Worm (Caenorhabditis elegans) whole organism, L3 larva: ENCODE measurements around the gene C27F2.6.

Experiments used
- ZK546.5 ChIP-seq: sonication (generic microtip); optimal IDR thresholded peaks from 2 replicates; lab custom pipeline; 2017; ENCODE audit warnings: missing biosample characterization, missing genetic modification characterization
- aly-2 ChIP-seq: fragments of 150-350 bp; optimal IDR thresholded peaks from 2 replicates; lab custom pipeline; 2014; ENCODE audit warnings: missing biosample characterization, missing genetic modification characterization
- ama-1 ChIP-seq: fragments of 150-350 bp; optimal IDR thresholded peaks from 2 replicates; lab custom pipeline; 2018
- ceh-28 ChIP-seq: fragments of 150-350 bp; optimal IDR thresholded peaks from 2 replicates; lab custom pipeline; 2014; ENCODE audit warnings: missing biosample characterization, missing genetic modification reagents, missing genetic modification characterization
- ceh-82 ChIP-seq: fragments of 150-350 bp; optimal IDR thresholded peaks from 2 replicates; lab custom pipeline; 2014; ENCODE audit warnings: missing biosample characterization, missing genetic modification characterization
- ceh-9 ChIP-seq: sonication (generic microtip); optimal IDR thresholded peaks from 2 replicates; lab custom pipeline; 2018; ENCODE audit warnings: missing biosample characterization, missing genetic modification characterization
- daf-12 ChIP-seq: fragments of 150-350 bp; optimal IDR thresholded peaks from 2 replicates; lab custom pipeline; 2014; ENCODE audit warnings: missing biosample characterization, missing genetic modification reagents, missing genetic modification characterization
- egl-27 ChIP-seq: sonication (generic microtip); optimal IDR thresholded peaks from 4 replicates; lab custom pipeline; 2017; ENCODE audit warnings: missing biosample characterization, missing genetic modification reagents, missing genetic modification characterization
- egl-5 ChIP-seq: fragments of 150-350 bp; optimal IDR thresholded peaks from 2 replicates; lab custom pipeline; 2017; ENCODE audit warnings: missing biosample characterization, missing genetic modification reagents, missing genetic modification characterization, inconsistent platforms
- elt-2 ChIP-seq: sonication (generic microtip); optimal IDR thresholded peaks from 2 replicates; lab custom pipeline; 2016; ENCODE audit warnings: missing genetic modification reagents, mild to moderate bottlenecking, missing genetic modification characterization, missing compliant biosample characterization
- eor-1 ChIP-seq, 2 experiments: fragments of 150-350 bp; optimal IDR thresholded peaks; 2 replicates each; lab custom pipeline; 2014 to 2018; ENCODE audit warnings: missing biosample characterization in 2 of 2, missing genetic modification characterization in 2 of 2
- fkh-10 ChIP-seq: sonication (generic microtip); optimal IDR thresholded peaks from 2 replicates; lab custom pipeline; 2017; ENCODE audit warnings: missing biosample characterization, missing genetic modification reagents, missing genetic modification characterization
- fkh-2 ChIP-seq: fragments of 150-350 bp; optimal IDR thresholded peaks from 2 replicates; lab custom pipeline; 2014; ENCODE audit warnings: missing biosample characterization, missing genetic modification reagents, missing genetic modification characterization
- fos-1 ChIP-seq: fragments of 150-350 bp; optimal IDR thresholded peaks from 2 replicates; lab custom pipeline; 2014; ENCODE audit warnings: missing biosample characterization, missing genetic modification characterization
- hmg-11 ChIP-seq: sonication (generic microtip); optimal IDR thresholded peaks from 2 replicates; lab custom pipeline; 2016; ENCODE audit warnings: missing genetic modification characterization, missing compliant biosample characterization
- jun-1 ChIP-seq: fragments of 150-350 bp; optimal IDR thresholded peaks from 2 replicates; lab custom pipeline; 2014; ENCODE audit warnings: missing biosample characterization, missing genetic modification reagents, missing genetic modification characterization
- lin-15B ChIP-seq: fragments of 150-350 bp; optimal IDR thresholded peaks from 2 replicates; lab custom pipeline; 2014; ENCODE audit warnings: missing biosample characterization, missing genetic modification characterization
- lin-39 ChIP-seq: fragments of 150-350 bp; optimal IDR thresholded peaks from 2 replicates; lab custom pipeline; 2018; ENCODE audit warnings: missing biosample characterization, missing genetic modification reagents, missing genetic modification characterization
- lsy-12 ChIP-seq: sonication (generic microtip); optimal IDR thresholded peaks from 2 replicates; lab custom pipeline; 2016; ENCODE audit warnings: mild to moderate bottlenecking, missing genetic modification characterization, missing compliant biosample characterization
- mdl-1 ChIP-seq: fragments of 150-350 bp; optimal IDR thresholded peaks from 2 replicates; lab custom pipeline; 2014; ENCODE audit warnings: missing biosample characterization, missing genetic modification characterization
- mml-1 ChIP-seq: fragments of 150-350 bp; sonication (generic microtip); optimal IDR thresholded peaks from 3 replicates; lab custom pipeline; 2014; ENCODE audit warnings: missing biosample characterization, missing genetic modification characterization
- nfya-1 ChIP-seq: sonication (generic microtip); optimal IDR thresholded peaks from 2 replicates; lab custom pipeline; 2017; ENCODE audit warnings: missing genetic modification characterization, mild to moderate bottlenecking, missing compliant biosample characterization, antibody characterized with exemption, moderate library complexity; ENCODE audit not compliant: insufficient read depth
- nhr-11 ChIP-seq: fragments of 150-350 bp; optimal IDR thresholded peaks from 2 replicates; lab custom pipeline; 2014; ENCODE audit warnings: missing biosample characterization, missing genetic modification characterization
- nhr-12 ChIP-seq: fragments of 150-350 bp; optimal IDR thresholded peaks from 2 replicates; lab custom pipeline; 2014; ENCODE audit warnings: missing biosample characterization, missing genetic modification characterization
- nhr-23 ChIP-seq: fragments of 150-350 bp; optimal IDR thresholded peaks from 2 replicates; lab custom pipeline; 2014; ENCODE audit warnings: missing biosample characterization, missing genetic modification reagents, missing genetic modification characterization
- nhr-25 ChIP-seq: sonication (generic microtip); optimal IDR thresholded peaks from 2 replicates; lab custom pipeline; 2017; ENCODE audit warnings: missing biosample characterization, missing genetic modification characterization
- nhr-43 ChIP-seq: sonication (generic microtip); optimal IDR thresholded peaks from 2 replicates; lab custom pipeline; 2016; ENCODE audit warnings: mild to moderate bottlenecking, missing genetic modification characterization, missing compliant biosample characterization; ENCODE audit not compliant: poor library complexity, severe bottlenecking
- nhr-67 ChIP-seq: fragments of 150-350 bp; optimal IDR thresholded peaks from 2 replicates; lab custom pipeline; 2014; ENCODE audit warnings: missing biosample characterization, missing genetic modification characterization
- nhr-76 ChIP-seq: fragments of 150-350 bp; sonication (generic microtip); optimal IDR thresholded peaks from 5 replicates; lab custom pipeline; 2014; ENCODE audit warnings: missing biosample characterization, missing genetic modification characterization
- nhr-77 ChIP-seq: fragments of 150-350 bp; optimal IDR thresholded peaks from 2 replicates; lab custom pipeline; 2014; ENCODE audit warnings: missing biosample characterization, missing genetic modification characterization
- pha-4 ChIP-seq: fragments of 150-350 bp; optimal IDR thresholded peaks from 2 replicates; lab custom pipeline; 2014; ENCODE audit warnings: missing biosample characterization, missing genetic modification reagents, missing genetic modification characterization
- pqm-1 ChIP-seq: fragments of 150-350 bp; optimal IDR thresholded peaks from 2 replicates; lab custom pipeline; 2017; ENCODE audit warnings: missing biosample characterization, missing genetic modification characterization, inconsistent platforms
- sea-2 ChIP-seq: fragments of 150-350 bp; sonication (generic microtip); optimal IDR thresholded peaks from 4 replicates; lab custom pipeline; 2014; ENCODE audit warnings: missing biosample characterization, missing genetic modification reagents, missing genetic modification characterization
- skn-1 ChIP-seq: fragments of 150-350 bp; optimal IDR thresholded peaks from 2 replicates; lab custom pipeline; 2014; ENCODE audit warnings: missing biosample characterization, missing genetic modification characterization
- tbx-2 ChIP-seq: sonication (generic microtip); optimal IDR thresholded peaks from 2 replicates; lab custom pipeline; 2016; ENCODE audit warnings: mild to moderate bottlenecking, missing genetic modification characterization, missing compliant biosample characterization
- unc-39 ChIP-seq: sonication (generic microtip); optimal IDR thresholded peaks from 4 replicates; lab custom pipeline; 2017; ENCODE audit warnings: missing biosample characterization, missing genetic modification characterization
- unc-62 ChIP-seq: fragments of 150-350 bp; sonication (generic microtip); optimal IDR thresholded peaks from 4 replicates; lab custom pipeline; 2014; ENCODE audit warnings: missing biosample characterization, missing genetic modification reagents, missing genetic modification characterization
- zag-1 ChIP-seq: fragments of 150-350 bp; optimal IDR thresholded peaks from 2 replicates; lab custom pipeline; 2014; ENCODE audit warnings: missing biosample characterization, missing genetic modification characterization
- ztf-11 ChIP-seq: fragments of 150-350 bp; optimal IDR thresholded peaks from 2 replicates; lab custom pipeline; 2014; ENCODE audit warnings: missing biosample characterization, missing genetic modification characterization
- ztf-4 ChIP-seq: fragments of 150-350 bp; optimal IDR thresholded peaks from 2 replicates; lab custom pipeline; 2014; ENCODE audit warnings: missing biosample characterization, missing genetic modification characterization

C27F2.6 gene

DNA sequence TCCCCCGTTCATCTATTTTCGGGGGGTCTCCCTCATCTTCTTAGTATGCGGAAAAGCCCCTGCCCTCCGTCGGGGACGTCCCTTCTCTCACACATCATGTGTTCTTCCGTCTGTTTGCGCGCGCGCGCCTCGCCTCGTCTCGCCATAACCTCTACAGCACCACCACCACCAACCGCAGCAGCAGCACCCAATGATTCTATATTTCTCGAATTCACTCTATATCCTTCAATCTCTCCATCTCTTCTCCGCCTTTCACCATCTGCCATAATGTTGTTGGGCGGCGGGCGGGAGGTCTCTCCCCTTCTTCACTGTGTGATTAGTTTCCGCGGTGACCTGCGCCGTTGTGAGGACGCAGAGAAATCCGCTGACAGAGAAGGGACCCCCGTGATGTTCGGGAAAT is 32.9 kb downstream of the C27F2.6 start:
- TF ChIP-seq eor-1 (tag; optimal IDR thresholded peaks at IDR 0.05; lab: Kevin White, UChicago), result no peak
- TF ChIP-seq lsy-12, result no peak
- TF ChIP-seq nhr-67 (tag; lab: Kevin White, UChicago), result no peak
- TF ChIP-seq tbx-2 (tag; lab: Kevin White, UChicago), result no peak
- no peak for TF ChIP-seq nhr-23 (tag; lab: Kevin White, UChicago)
- TF ChIP-seq lin-39 (tag; lab: Kevin White, UChicago), result peak; percentile 77
- no peak for TF ChIP-seq nhr-77 (tag; lab: Kevin White, UChicago)
- TF ChIP-seq egl-27 (tag; lab: Kevin White, UChicago), result no peak
- no peak for TF ChIP-seq daf-12 (tag; lab: Kevin White, UChicago)
- no peak for TF ChIP-seq fkh-2 (tag; lab: Kevin White, UChicago)
- no peak for TF ChIP-seq ZK546.5 (tag; lab: Kevin White, UChicago)
- TF ChIP-seq mdl-1 (tag; lab: Kevin White, UChicago), result no peak
- TF ChIP-seq fkh-10, result no peak
- TF ChIP-seq aly-2 (tag; lab: Kevin White, UChicago), result no peak
- peak; percentile 58 for TF ChIP-seq nfya-1 (tag; lab: Kevin White, UChicago)
- peak; percentile 47 for TF ChIP-seq hmg-11
- TF ChIP-seq skn-1 (tag; lab: Kevin White, UChicago), result no peak

ce11 chrIII:4944213-4944612 is 36.1 kb downstream of the C27F2.6 start, which contains the start of gene ntl-9:
ntl-9 (plus strand) TSS chrIII:4944513.
- TF ChIP-seq nhr-77 (tag; lab: Kevin White, UChicago), result no peak
- TF ChIP-seq ZK546.5 (tag; lab: Kevin White, UChicago), result no peak
- no peak for TF ChIP-seq ztf-4 (tag; lab: Kevin White, UChicago)

ce11 chrIII:4939267-4939666 is 41.0 kb downstream of the C27F2.6 start, which contains the start of gene rpb-2:
rpb-2 (plus strand) TSS chrIII:4939567.
- TF ChIP-seq egl-5 (tag; lab: Kevin White, UChicago) (no peak), ztf-4 (tag; lab: Kevin White, UChicago) (no peak), egl-27 (tag; lab: Kevin White, UChicago) (no peak), nhr-23 (tag; lab: Kevin White, UChicago) (no peak), unc-62 (no peak), unc-39 (tag; lab: Kevin White, UChicago) (no peak), skn-1 (tag; lab: Kevin White, UChicago) (no peak), nhr-25 (tag; lab: Kevin White, UChicago) (no peak), fos-1 (tag; lab: Kevin White, UChicago) (no peak), ceh-82 (tag; lab: Kevin White, UChicago) (no peak), nhr-43 (tag; lab: Kevin White, UChicago) (no peak), mml-1 (tag; lab: Kevin White, UChicago) (no peak), nfya-1 (tag; lab: Kevin White, UChicago) (no peak), nhr-67 (tag; lab: Kevin White, UChicago) (no peak), ama-1 (lab: Kevin White, UChicago) (no peak), elt-2 (tag; lab: Kevin White, UChicago) (no peak), lin-15B (tag; lab: Kevin White, UChicago) (no peak)

DNA sequence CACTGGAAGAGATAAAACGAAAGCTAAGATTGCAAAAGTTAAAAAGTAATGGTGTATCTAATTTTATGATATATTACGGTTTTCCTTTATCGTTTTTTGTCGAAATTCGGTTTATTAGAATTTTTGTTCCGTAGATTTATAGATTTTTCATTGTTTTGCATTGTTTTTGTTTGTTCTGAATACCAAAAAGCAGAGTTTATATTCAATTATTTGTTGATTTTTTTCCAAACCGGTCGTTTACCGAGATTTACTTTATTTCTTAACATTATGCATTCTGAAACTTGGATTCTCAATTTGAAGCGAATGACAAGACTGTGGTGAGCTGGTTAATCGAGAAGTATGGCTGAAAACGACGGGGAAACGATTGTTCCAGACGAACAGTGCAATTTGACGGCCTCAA is 43.2 kb downstream of the C27F2.6 start, which contains the start of gene fsn-1:
Gene fsn-1, plus strand, starts transcription at position 301 of the 400 bp plus-strand sequence.
- TF ChIP-seq nhr-23 (tag; lab: Kevin White, UChicago), result no peak
- no peak for TF ChIP-seq ztf-11 (tag; lab: Kevin White, UChicago)
- TF ChIP-seq zag-1 (tag; lab: Kevin White, UChicago), result no peak
- TF ChIP-seq nhr-12 (tag; lab: Kevin White, UChicago), result no peak

ce11 chrIII:4934896-4935628 is 45.2 kb downstream of the C27F2.6 start, which contains the start of gene mrps-18C:
mrps-18C (plus strand) TSS chrIII:4935578.
- TF ChIP-seq egl-5 (tag; lab: Kevin White, UChicago) (no peak), ZK546.5 (tag; lab: Kevin White, UChicago) (no peak), ceh-9 (tag; lab: Kevin White, UChicago) (no peak), ztf-11 (tag; lab: Kevin White, UChicago) (no peak), pha-4 (peak; percentile 13), ceh-28 (tag; lab: Kevin White, UChicago) (no peak), jun-1 (tag; lab: Kevin White, UChicago) (no peak), hmg-11 (peak; percentile 3), pqm-1 (no peak), skn-1 (tag; lab: Kevin White, UChicago) (no peak), lin-15B (tag; lab: Kevin White, UChicago) (peak; percentile 55), nhr-76 (tag; lab: Kevin White, UChicago) (no peak), nhr-11 (tag; lab: Kevin White, UChicago) (no peak), fkh-2 (tag; lab: Kevin White, UChicago) (no peak), nhr-67 (tag; lab: Kevin White, UChicago) (no peak), egl-27 (tag; lab: Kevin White, UChicago) (no peak), lin-39 (tag; lab: Kevin White, UChicago) (no peak), nfya-1 (tag; lab: Kevin White, UChicago) (no peak), sea-2 (GFP tag; lab: Kevin White, UChicago) (no peak), mdl-1 (tag; lab: Kevin White, UChicago) (no peak), nhr-77 (tag; lab: Kevin White, UChicago) (no peak), ama-1 (lab: Kevin White, UChicago) (no peak), zag-1 (tag; lab: Kevin White, UChicago) (no peak)
